Worm (Caenorhabditis elegans) whole organism, young adult: Measurements from ENCODE around the gene cut-4.

Source experiments
- B0019.2 ChIP-seq: fragments of 200-800 bp; sonication (Bioruptor generic); conservative IDR thresholded peaks from 2 replicates; pipeline ENCODE4 v1.3.6; 2022; ENCODE audit warnings: missing genetic modification reagents, missing genetic modification characterization, missing compliant biosample characterization
- B0261.1 ChIP-seq: sonication (generic microtip); optimal IDR thresholded peaks from 2 replicates; lab custom pipeline; 2016; ENCODE audit warnings: mild to moderate bottlenecking, missing genetic modification characterization, moderate library complexity, missing compliant biosample characterization
- B0336.3 ChIP-seq: fragments of 200-800 bp; sonication (Bioruptor generic); IDR thresholded peaks from 2 replicates; pipeline ENCODE4 v1.3.6; 2022; ENCODE audit warnings: missing genetic modification characterization, missing compliant biosample characterization
- C06A6.2 ChIP-seq: fragments of 200-800 bp; sonication (Bioruptor generic); conservative IDR thresholded peaks from 2 replicates; pipeline ENCODE4 v1.3.6; 2022; ENCODE audit warnings: missing genetic modification characterization, missing compliant biosample characterization
- D2030.7 ChIP-seq: fragments of 200-800 bp; sonication (Bioruptor generic); IDR thresholded peaks from 2 replicates; pipeline ENCODE4 v1.3.6; 2022; ENCODE audit warnings: missing genetic modification reagents, missing genetic modification characterization, missing compliant biosample characterization
- F22D6.2 ChIP-seq: sonication (generic microtip); optimal IDR thresholded peaks from 2 replicates; lab custom pipeline; 2016; ENCODE audit warnings: mild to moderate bottlenecking, missing genetic modification characterization, missing compliant biosample characterization
- F23B12.7 ChIP-seq: sonication (generic microtip); optimal IDR thresholded peaks from 2 replicates; lab custom pipeline; 2017; ENCODE audit warnings: missing genetic modification characterization, mild to moderate bottlenecking, missing compliant biosample characterization, antibody characterized with exemption, moderate library complexity; ENCODE audit not compliant: insufficient read depth
- F55B11.4 ChIP-seq: sonication (generic microtip); optimal IDR thresholded peaks from 2 replicates; lab custom pipeline; 2016; ENCODE audit warnings: missing compliant biosample characterization, missing genetic modification characterization, borderline replicate concordance; ENCODE audit not compliant: insufficient read depth
- F57A8.1 ChIP-seq: fragments of 200-800 bp; sonication (Bioruptor generic); optimal IDR thresholded peaks from 2 replicates; lab custom pipeline; 2018; ENCODE audit warnings: mild to moderate bottlenecking, missing genetic modification characterization, moderate library complexity, missing compliant biosample characterization
- F57C9.4 ChIP-seq: sonication (generic microtip); optimal IDR thresholded peaks from 2 replicates; lab custom pipeline; 2017; ENCODE audit warnings: mild to moderate bottlenecking, missing genetic modification characterization, missing compliant biosample characterization
- Y53F4B.3 ChIP-seq: fragments of 200-800 bp; sonication (Bioruptor generic); IDR thresholded peaks from 2 replicates; pipeline ENCODE4 v1.3.6; 2022; ENCODE audit warnings: missing genetic modification reagents, missing genetic modification characterization, missing compliant biosample characterization
- Y53G8AR.9 ChIP-seq: fragments of 200-800 bp; sonication (Bioruptor generic); conservative IDR thresholded peaks from 2 replicates; pipeline ENCODE4 v1.3.6; 2022; ENCODE audit warnings: missing genetic modification reagents, missing genetic modification characterization, missing compliant biosample characterization
- Y95B8A.8 ChIP-seq: fragments of 200-800 bp; sonication (Bioruptor generic); IDR thresholded peaks from 2 replicates; pipeline ENCODE4 v1.3.6; 2022; ENCODE audit warnings: missing genetic modification reagents, missing genetic modification characterization, missing compliant biosample characterization
- aptf-3 ChIP-seq: fragments of 200-800 bp; sonication (Bioruptor generic); IDR thresholded peaks from 2 replicates; pipeline ENCODE4 v1.3.6; 2022; ENCODE audit warnings: missing genetic modification characterization, missing compliant biosample characterization
- atf-7 ChIP-seq: sonication (generic microtip); optimal IDR thresholded peaks from 2 replicates; lab custom pipeline; 2017; ENCODE audit warnings: mild to moderate bottlenecking, missing genetic modification characterization, missing compliant biosample characterization
- attf-3 ChIP-seq: fragments of 200-800 bp; sonication (Bioruptor generic); conservative IDR thresholded peaks from 2 replicates; pipeline ENCODE4 v1.3.6; 2022; ENCODE audit warnings: missing genetic modification reagents, missing genetic modification characterization, missing compliant biosample characterization
- bed-2 ChIP-seq: fragments of 200-800 bp; sonication (Bioruptor generic); IDR thresholded peaks from 2 replicates; pipeline ENCODE4 v1.3.6; 2022; ENCODE audit warnings: missing genetic modification reagents, missing genetic modification characterization, missing compliant biosample characterization
- cebp-1 ChIP-seq, 2 experiments: fragments of 200-800 bp in 1 of 2; sonication (Bioruptor generic) in 1 of 2; sonication (generic microtip) in 1 of 2; IDR thresholded peaks in 1 of 2; optimal IDR thresholded peaks in 1 of 2; 2 replicates each; pipeline versions ENCODE4 v1.3.6 to Lab custom; 2017 to 2022; ENCODE audit warnings: missing compliant biosample characterization in 2 of 2, missing genetic modification characterization in 2 of 2, mild to moderate bottlenecking in 1 of 2, missing genetic modification reagents in 1 of 2, moderate library complexity in 1 of 2
- cebp-2 ChIP-seq: fragments of 200-800 bp; sonication (Bioruptor generic); IDR thresholded peaks from 2 replicates; pipeline ENCODE4 v1.3.6; 2022; ENCODE audit warnings: missing genetic modification characterization, missing compliant biosample characterization
- ceh-27 ChIP-seq: fragments of 200-800 bp; sonication (Bioruptor generic); optimal IDR thresholded peaks from 2 replicates; lab custom pipeline; 2018; ENCODE audit warnings: mild to moderate bottlenecking, missing genetic modification characterization, moderate library complexity, missing compliant biosample characterization
- chd-7 ChIP-seq: sonication (generic microtip); optimal IDR thresholded peaks from 2 replicates; lab custom pipeline; 2016; ENCODE audit warnings: mild to moderate bottlenecking, missing genetic modification characterization, moderate library complexity, missing compliant biosample characterization
- die-1 ChIP-seq: sonication (generic microtip); optimal IDR thresholded peaks from 2 replicates; lab custom pipeline; 2016; ENCODE audit warnings: missing genotype, mild to moderate bottlenecking, missing genetic modification characterization, missing compliant biosample characterization
- dox-1 ChIP-seq: fragments of 200-800 bp; sonication (Bioruptor generic); IDR thresholded peaks from 2 replicates; pipeline ENCODE4 v1.3.6; 2022; ENCODE audit warnings: missing genetic modification reagents, missing genetic modification characterization, missing compliant biosample characterization
- egl-18 ChIP-seq: fragments of 200-800 bp; sonication (Bioruptor generic); IDR thresholded peaks from 2 replicates; pipeline ENCODE4 v1.3.6; 2022; ENCODE audit warnings: missing genetic modification reagents, missing genetic modification characterization, missing compliant biosample characterization
- egl-44 ChIP-seq: fragments of 200-800 bp; sonication (Bioruptor generic); IDR thresholded peaks from 2 replicates; pipeline ENCODE4 v1.3.6; 2022; ENCODE audit warnings: missing genetic modification reagents, missing genetic modification characterization, missing compliant biosample characterization
- ekl-4 ChIP-seq: fragments of 200-800 bp; sonication (Bioruptor generic); IDR thresholded peaks from 2 replicates; pipeline ENCODE4 v1.3.6; 2022; ENCODE audit warnings: missing genetic modification reagents, missing genetic modification characterization, missing compliant biosample characterization
- ets-4 ChIP-seq: fragments of 200-800 bp; sonication (Bioruptor generic); optimal IDR thresholded peaks from 2 replicates; lab custom pipeline; 2018; ENCODE audit warnings: mild to moderate bottlenecking, missing genetic modification characterization, missing compliant biosample characterization
- him-1 ChIP-seq: sonication (generic microtip); optimal IDR thresholded peaks from 2 replicates; lab custom pipeline; 2016; ENCODE audit warnings: missing genotype, missing genetic modification reagents, missing genetic modification characterization, missing compliant biosample characterization
- hmg-1.2 ChIP-seq: fragments of 200-800 bp; sonication (Bioruptor generic); IDR thresholded peaks from 2 replicates; pipeline ENCODE4 v1.3.6; 2022; ENCODE audit warnings: missing genetic modification reagents, missing genetic modification characterization, missing compliant biosample characterization
- hrde-1 ChIP-seq: sonication (generic microtip); optimal IDR thresholded peaks from 2 replicates; lab custom pipeline; 2016; ENCODE audit warnings: missing genetic modification characterization, mild to moderate bottlenecking, missing compliant biosample characterization, moderate library complexity, missing genotype, missing genetic modification reagents, borderline replicate concordance
- lin-35 ChIP-seq, 3 experiments: fragments of 150-350 bp in 2 of 3; sonication (generic microtip) in 1 of 3; optimal IDR thresholded peaks; 2 replicates each; lab custom pipeline; 2014 to 2018; ENCODE audit warnings: missing biosample characterization in 3 of 3, missing genetic modification characterization in 3 of 3, missing genetic modification reagents in 3 of 3
- lin-54 ChIP-seq: fragments of 200-800 bp; sonication (Bioruptor generic); optimal IDR thresholded peaks from 2 replicates; lab custom pipeline; 2018; ENCODE audit warnings: mild to moderate bottlenecking, missing genetic modification characterization, missing compliant biosample characterization
- lsy-27 ChIP-seq: sonication (generic microtip); optimal IDR thresholded peaks from 2 replicates; lab custom pipeline; 2017; ENCODE audit warnings: missing genetic modification characterization, mild to moderate bottlenecking, missing compliant biosample characterization, antibody characterized with exemption, missing genotype, borderline replicate concordance; ENCODE audit not compliant: insufficient read depth
- madf-10 ChIP-seq: sonication (generic microtip); optimal IDR thresholded peaks from 2 replicates; lab custom pipeline; 2016; ENCODE audit warnings: mild to moderate bottlenecking, missing genetic modification characterization, missing compliant biosample characterization
- mcd-1 ChIP-seq: fragments of 200-800 bp; sonication (Bioruptor generic); IDR thresholded peaks from 2 replicates; pipeline ENCODE4 v1.3.6; 2022; ENCODE audit warnings: missing genetic modification reagents, missing genetic modification characterization, missing compliant biosample characterization
- mxl-1 ChIP-seq: sonication (generic microtip); optimal IDR thresholded peaks from 2 replicates; lab custom pipeline; 2016; ENCODE audit warnings: missing genetic modification characterization, missing compliant biosample characterization
- nhr-80 ChIP-seq: sonication (generic microtip); optimal IDR thresholded peaks from 2 replicates; lab custom pipeline; 2016; ENCODE audit warnings: missing genetic modification characterization, missing compliant biosample characterization
- nhr-90 ChIP-seq: sonication (generic microtip); optimal IDR thresholded peaks from 2 replicates; lab custom pipeline; 2016; ENCODE audit warnings: missing genotype, mild to moderate bottlenecking, missing genetic modification characterization, missing compliant biosample characterization
- pha-4 ChIP-seq: fragments of 150-350 bp; sonication (generic microtip); optimal IDR thresholded peaks from 2 replicates; lab custom pipeline; 2014; ENCODE audit warnings: missing biosample characterization, missing genetic modification reagents, missing genetic modification characterization
- rpc-1 ChIP-seq, 2 experiments: fragments of 150-350 bp in 1 of 2; sonication (generic microtip) in 1 of 2; optimal IDR thresholded peaks; 2 replicates each; lab custom pipeline; 2014 to 2018; ENCODE audit warnings: missing biosample characterization in 1 of 2, missing genetic modification characterization in 1 of 2, missing genetic modification reagents in 1 of 2, missing genotype in 1 of 2
- sea-2 ChIP-seq: fragments of 200-800 bp; sonication (Bioruptor generic); IDR thresholded peaks from 2 replicates; pipeline ENCODE4 v1.3.6; 2022; ENCODE audit warnings: missing genetic modification characterization, missing compliant biosample characterization
- snpc-1.1 ChIP-seq: sonication (generic microtip); optimal IDR thresholded peaks from 2 replicates; lab custom pipeline; 2017; ENCODE audit warnings: missing genetic modification characterization, mild to moderate bottlenecking, missing compliant biosample characterization, antibody characterized with exemption, moderate library complexity, missing genotype, missing genetic modification reagents; ENCODE audit not compliant: insufficient read depth
- sptf-2 ChIP-seq: fragments of 200-800 bp; sonication (Bioruptor generic); optimal IDR thresholded peaks from 2 replicates; lab custom pipeline; 2018; ENCODE audit warnings: mild to moderate bottlenecking, missing genetic modification characterization, missing compliant biosample characterization
- tbx-9 ChIP-seq: sonication (generic microtip); optimal IDR thresholded peaks from 2 replicates; lab custom pipeline; 2016; ENCODE audit warnings: borderline replicate concordance, missing genetic modification characterization, inconsistent platforms, missing compliant biosample characterization
- xnd-1 ChIP-seq: sonication (generic microtip); optimal IDR thresholded peaks from 2 replicates; lab custom pipeline; 2016; ENCODE audit warnings: missing genotype, missing genetic modification reagents, missing genetic modification characterization, missing compliant biosample characterization
- zfh-2 ChIP-seq: fragments of 200-800 bp; sonication (Bioruptor generic); conservative IDR thresholded peaks from 2 replicates; pipeline ENCODE4 v1.3.6; 2022; ENCODE audit warnings: missing genetic modification reagents, missing genetic modification characterization, missing compliant biosample characterization
- ztf-28 ChIP-seq: fragments of 200-800 bp; sonication (Bioruptor generic); IDR thresholded peaks from 2 replicates; pipeline ENCODE4 v1.3.6; 2022; ENCODE audit warnings: missing genetic modification reagents, missing genetic modification characterization, missing compliant biosample characterization

The cut-4 gene

DNA sequence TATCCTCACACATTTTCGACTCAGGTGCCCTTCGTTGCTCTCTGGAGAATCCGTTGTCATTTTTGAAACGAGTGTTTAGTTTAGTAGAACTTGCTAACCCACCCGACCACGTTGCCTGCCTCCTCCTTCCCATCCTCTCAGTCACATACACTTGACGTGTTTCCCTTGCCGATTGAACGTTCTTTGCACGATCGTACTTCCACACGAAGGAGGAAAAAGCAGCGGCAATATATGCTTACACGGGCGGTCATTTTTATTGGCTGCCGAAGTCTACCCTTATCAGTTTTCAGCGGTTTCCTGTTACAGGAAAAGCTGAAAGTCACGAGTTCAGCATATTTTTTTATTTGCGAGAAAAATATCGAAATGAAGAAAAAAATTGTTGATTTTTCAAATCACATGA is 46.2 kb upstream of the cut-4 start (continued):
- TF ChIP-seq lin-35 (GFP tag; optimal IDR thresholded peaks at IDR 0.05; lab: Kevin White, UChicago) (peak in 1 of 3 experiments; percentile 22), F57A8.1 (no peak), cebp-1 (GFP tag; IDR thresholded peaks at IDR 0.05; lab: Robert Waterston, UW) (no peak), cebp-1 (tag; optimal IDR thresholded peaks at IDR 0.05; lab: Kevin White, UChicago) (peak; percentile 52), die-1 (tag; lab: Kevin White, UChicago) (no peak), dox-1 (GFP tag; lab: Robert Waterston, UW) (peak; percentile 59), B0019.2 (no peak), madf-10 (tag; lab: Kevin White, UChicago) (peak; percentile 41), zfh-2 (GFP tag; lab: Robert Waterston, UW) (0 out of 2 replicates have a peak, but pooled peaks have one; percentile 22), C06A6.2 (GFP tag; lab: Robert Waterston, UW) (no peak), Y53G8AR.9 (GFP tag; lab: Robert Waterston, UW) (no peak), hmg-1.2 (GFP tag; lab: Robert Waterston, UW) (no peak), attf-3 (GFP tag; lab: Robert Waterston, UW) (no peak), Y53F4B.3 (GFP tag; lab: Robert Waterston, UW) (no peak), ekl-4 (GFP tag; lab: Robert Waterston, UW) (no peak), atf-7 (tag; lab: Kevin White, UChicago) (peak; percentile 36), ceh-27 (GFP tag; lab: Kevin White, UChicago) (peak; percentile 48), pha-4 (tag; lab: Kevin White, UChicago) (no peak), D2030.7 (GFP tag; lab: Robert Waterston, UW) (no peak), lsy-27 (tag; lab: Kevin White, UChicago) (no peak), lin-54 (GFP tag; lab: Kevin White, UChicago) (peak; percentile 32), F57C9.4 (no peak), F23B12.7 (tag; lab: Kevin White, UChicago) (no peak), F55B11.4 (tag; lab: Kevin White, UChicago) (no peak), F22D6.2 (tag; lab: Kevin White, UChicago) (no peak), xnd-1 (no peak), B0336.3 (GFP tag; lab: Robert Waterston, UW) (0 out of 2 replicates have a peak, but pooled peaks have one; percentile 40), chd-7 (tag; lab: Kevin White, UChicago) (no peak), bed-2 (no peak), nhr-80 (tag; lab: Kevin White, UChicago) (peak; percentile 86), ets-4 (GFP tag; lab: Kevin White, UChicago) (peak; percentile 57), hrde-1 (no peak), nhr-90 (no peak), rpc-1 (optimal IDR thresholded peaks at IDR 0.05; lab: Kevin White, UChicago) (no peak), rpc-1 (tag; optimal IDR thresholded peaks at IDR 0.05; lab: Kevin White, UChicago) (no peak), sptf-2 (GFP tag; lab: Kevin White, UChicago) (no peak), egl-44 (GFP tag; lab: Robert Waterston, UW) (0 out of 2 replicates have a peak, but pooled peaks have one; percentile 24), B0261.1 (no peak), Y95B8A.8 (no peak), tbx-9 (tag; lab: Kevin White, UChicago) (no peak), ztf-28 (GFP tag; lab: Robert Waterston, UW) (no peak), snpc-1.1 (tag; lab: Kevin White, UChicago) (no peak), egl-18 (no peak), mcd-1 (GFP tag; lab: Robert Waterston, UW) (peak; percentile 38), aptf-3 (GFP tag; lab: Robert Waterston, UW) (no peak), cebp-2 (GFP tag; lab: Robert Waterston, UW) (0 out of 2 replicates have a peak, but pooled peaks have one; percentile 81), sea-2 (GFP tag; lab: Robert Waterston, UW) (no peak), him-1 (no peak), mxl-1 (tag; lab: Kevin White, UChicago) (no peak)
